Fruit fly (Drosophila melanogaster) whole organism, embryonic: ENCODE results near the gene CG10841.

ENCODE experiments used
- CG10959 ChIP-seq: fragments of 200-800 bp; sonication (Bioruptor generic); IDR thresholded peaks from 2 replicates; pipeline ENCODE4 v1.3.6; 2022; ENCODE audit warnings: missing biosample characterization, missing genetic modification characterization
- CG11085 ChIP-seq: fragments of 200-800 bp; sonication (Bioruptor generic); IDR thresholded peaks from 2 replicates; pipeline ENCODE4 v1.3.6; 2022; ENCODE audit warnings: missing biosample characterization, missing genetic modification characterization
- CG11093 ChIP-seq: fragments of 200-800 bp; sonication (Bioruptor generic); IDR thresholded peaks from 3 replicates; pipeline ENCODE4 v1.3.6; 2022; ENCODE audit warnings: missing biosample characterization, missing genetic modification characterization
- CG12155 ChIP-seq: fragments of 200-800 bp; sonication (Bioruptor generic); optimal IDR thresholded peaks from 3 replicates; lab custom pipeline; 2016; ENCODE audit warnings: missing biosample characterization, missing genetic modification characterization
- CG12219 ChIP-seq: fragments of 200-800 bp; sonication (Bioruptor generic); optimal IDR thresholded peaks from 3 replicates; lab custom pipeline; 2018; ENCODE audit warnings: missing biosample characterization, mild to moderate bottlenecking, missing genetic modification characterization
- CG12659 ChIP-seq: fragments of 200-800 bp; sonication (Bioruptor generic); optimal IDR thresholded peaks from 3 replicates; lab custom pipeline; 2017; ENCODE audit warnings: mild to moderate bottlenecking, missing biosample characterization, missing genetic modification reagents, missing genetic modification characterization
- CG13296 ChIP-seq: fragments of 200-800 bp; sonication (Bioruptor generic); optimal IDR thresholded peaks from 3 replicates; lab custom pipeline; 2018; ENCODE audit warnings: missing biosample characterization, mild to moderate bottlenecking, missing genetic modification characterization
- CG13775 ChIP-seq: fragments of 200-800 bp; sonication (Bioruptor generic); optimal IDR thresholded peaks from 3 replicates; lab custom pipeline; 2017; ENCODE audit warnings: missing biosample characterization, mild to moderate bottlenecking, missing genetic modification characterization
- CG15073 ChIP-seq: fragments of 200-800 bp; sonication (Bioruptor generic); optimal IDR thresholded peaks from 2 replicates; lab custom pipeline; 2016; ENCODE audit warnings: missing biosample characterization, missing genetic modification characterization
- CG15479 ChIP-seq: fragments of 200-800 bp; sonication (Bioruptor generic); optimal IDR thresholded peaks from 3 replicates; lab custom pipeline; 2019; ENCODE audit warnings: missing biosample characterization, mild to moderate bottlenecking, missing genetic modification characterization, moderate library complexity
- CG15601 ChIP-seq: fragments of 200-800 bp; sonication (Bioruptor generic); optimal IDR thresholded peaks from 3 replicates; lab custom pipeline; 2019; ENCODE audit warnings: missing biosample characterization, mild to moderate bottlenecking, missing genetic modification characterization, moderate library complexity
- CG17612 ChIP-seq: fragments of 200-800 bp; sonication (Bioruptor generic); IDR thresholded peaks from 2 replicates; pipeline ENCODE4 v1.3.6; 2022; ENCODE audit warnings: missing biosample characterization, missing genetic modification characterization
- CG18619 ChIP-seq: fragments of 200-800 bp; sonication (Bioruptor generic); optimal IDR thresholded peaks from 3 replicates; lab custom pipeline; 2017; ENCODE audit warnings: missing biosample characterization, mild to moderate bottlenecking, missing genetic modification characterization
- CG2129 ChIP-seq: fragments of 200-800 bp; sonication (Bioruptor generic); IDR thresholded peaks from 2 replicates; pipeline ENCODE4 v1.3.6; 2022; ENCODE audit warnings: missing biosample characterization, missing genetic modification characterization; ENCODE audit not compliant: partially characterized antibody
- CG2712 ChIP-seq: fragments of 200-800 bp; optimal IDR thresholded peaks from 3 replicates; lab custom pipeline; 2019; ENCODE audit warnings: missing biosample characterization, mild to moderate bottlenecking, missing genetic modification characterization, moderate library complexity
- CG4730 ChIP-seq: fragments of 200-800 bp; sonication (Bioruptor generic); IDR thresholded peaks from 2 replicates; pipeline ENCODE4 v1.3.6; 2022; ENCODE audit warnings: missing biosample characterization, missing genetic modification characterization
- CG6654 ChIP-seq: fragments of 200-800 bp; sonication (Bioruptor generic); optimal IDR thresholded peaks from 2 replicates; lab custom pipeline; 2017; ENCODE audit warnings: missing biosample characterization, mild to moderate bottlenecking, missing genetic modification characterization
- CG7372 ChIP-seq: fragments of 200-800 bp; sonication (Bioruptor generic); IDR thresholded peaks from 2 replicates; pipeline ENCODE4 v1.3.6; 2022; ENCODE audit warnings: missing biosample characterization, missing genetic modification characterization
- CG7928 ChIP-seq: fragments of 200-800 bp; sonication (Bioruptor generic); optimal IDR thresholded peaks from 2 replicates; lab custom pipeline; 2017; ENCODE audit warnings: missing biosample characterization, mild to moderate bottlenecking, missing genetic modification characterization
- CG9215 ChIP-seq: fragments of 200-800 bp; sonication (Bioruptor generic); IDR thresholded peaks from 2 replicates; pipeline ENCODE4 v1.3.6; 2022; ENCODE audit warnings: missing biosample characterization, missing genetic modification characterization
- D19B ChIP-seq: fragments of 200-800 bp; sonication (Bioruptor generic); optimal IDR thresholded peaks from 2 replicates; lab custom pipeline; 2017; ENCODE audit warnings: missing biosample characterization, mild to moderate bottlenecking, missing genetic modification characterization
- Dip2 ChIP-seq: fragments of 200-800 bp; sonication (Bioruptor generic); IDR thresholded peaks from 2 replicates; pipeline ENCODE4 v1.3.6; 2022; ENCODE audit warnings: missing biosample characterization, missing genetic modification characterization
- Eip74EF ChIP-seq, 2 experiments: fragments of 200-800 bp in 1 of 2; fragments of >200 bp in 1 of 2; sonication (Bioruptor generic) in 1 of 2; optimal IDR thresholded peaks; 2 replicates each; lab custom pipeline; 2017 to 2019; ENCODE audit warnings: missing biosample characterization in 2 of 2, missing genetic modification characterization in 2 of 2, mild to moderate bottlenecking in 1 of 2, moderate library complexity in 1 of 2
- HHEX ChIP-seq: fragments of 200-800 bp; sonication (Bioruptor generic); optimal IDR thresholded peaks from 3 replicates; lab custom pipeline; 2017; ENCODE audit warnings: missing biosample characterization, mild to moderate bottlenecking, missing genetic modification characterization, missing genetic modification reagents
- Hand ChIP-seq: fragments of 200-800 bp; sonication (Bioruptor generic); optimal IDR thresholded peaks from 2 replicates; lab custom pipeline; 2017; ENCODE audit warnings: mild to moderate bottlenecking, missing biosample characterization, missing genetic modification reagents, missing genetic modification characterization
- Hmx ChIP-seq: fragments of 200-800 bp; sonication (Bioruptor generic); optimal IDR thresholded peaks from 2 replicates; lab custom pipeline; 2016; ENCODE audit warnings: missing biosample characterization, missing genetic modification characterization
- Jarid2 ChIP-seq: fragments of 200-800 bp; sonication (Bioruptor generic); optimal IDR thresholded peaks from 3 replicates; lab custom pipeline; 2017; ENCODE audit warnings: mild to moderate bottlenecking, missing biosample characterization, missing genetic modification reagents, missing genetic modification characterization
- Nf-YB ChIP-seq: fragments of 200-800 bp; sonication (Bioruptor generic); optimal IDR thresholded peaks from 3 replicates; lab custom pipeline; 2019; ENCODE audit warnings: missing biosample characterization, mild to moderate bottlenecking, missing genetic modification characterization, moderate library complexity
- Optix ChIP-seq: fragments of 200-800 bp; sonication (Bioruptor generic); IDR thresholded peaks from 3 replicates; pipeline ENCODE4 v1.3.6; 2022; ENCODE audit warnings: missing biosample characterization, missing genetic modification characterization
- Ssrp ChIP-seq: fragments of 200-800 bp; sonication (Bioruptor generic); optimal IDR thresholded peaks from 2 replicates; lab custom pipeline; 2018; ENCODE audit warnings: missing biosample characterization, mild to moderate bottlenecking, missing genetic modification characterization, moderate library complexity
- Stat92E ChIP-seq, 3 experiments: fragments of >200 bp in 2 of 3; fragments of 200-800 bp in 1 of 3; sonication (Bioruptor generic) in 1 of 3; optimal IDR thresholded peaks; 2 replicates each; lab custom pipeline; 2017 to 2019; ENCODE audit warnings: missing biosample characterization in 3 of 3, missing genetic modification characterization in 3 of 3, mild to moderate bottlenecking in 1 of 3, moderate library complexity in 1 of 3
- ac ChIP-seq: fragments of 200-800 bp; sonication (Bioruptor generic); optimal IDR thresholded peaks from 3 replicates; lab custom pipeline; 2017; ENCODE audit warnings: missing biosample characterization, mild to moderate bottlenecking, missing genetic modification characterization
- cas ChIP-seq: fragments of 200-800 bp; sonication (Bioruptor generic); IDR thresholded peaks from 2 replicates; pipeline ENCODE4 v1.3.6; 2022; ENCODE audit warnings: missing biosample characterization, missing genetic modification characterization
- caup ChIP-seq: fragments of 200-800 bp; sonication (Bioruptor generic); optimal IDR thresholded peaks from 3 replicates; lab custom pipeline; 2017; ENCODE audit warnings: missing biosample characterization, mild to moderate bottlenecking, missing genetic modification characterization, moderate library complexity; ENCODE audit not compliant: severe bottlenecking
- ftz-f1 ChIP-seq: fragments of 200-800 bp; sonication (Bioruptor generic); optimal IDR thresholded peaks from 2 replicates; lab custom pipeline; 2016; ENCODE audit warnings: missing biosample characterization, missing genetic modification characterization
- gce ChIP-seq: fragments of 200-800 bp; sonication (Bioruptor generic); IDR thresholded peaks from 3 replicates; pipeline ENCODE4 v1.3.6; 2022; ENCODE audit warnings: missing biosample characterization, missing genetic modification characterization
- grn ChIP-seq: fragments of 200-800 bp; sonication (Bioruptor generic); optimal IDR thresholded peaks from 3 replicates; lab custom pipeline; 2017; ENCODE audit warnings: missing biosample characterization, missing genetic modification characterization
- inv ChIP-seq: fragments of 200-800 bp; sonication (Bioruptor generic); IDR thresholded peaks from 2 replicates; pipeline ENCODE4 v1.3.6; 2022; ENCODE audit warnings: missing biosample characterization, missing genetic modification characterization; ENCODE audit not compliant: partially characterized antibody
- luna ChIP-seq: fragments of 200-800 bp; sonication (Bioruptor generic); optimal IDR thresholded peaks from 2 replicates; lab custom pipeline; 2016; ENCODE audit warnings: missing biosample characterization, missing genetic modification characterization
- nmo ChIP-seq: fragments of 200-800 bp; sonication (Bioruptor generic); optimal IDR thresholded peaks from 2 replicates; lab custom pipeline; 2018; ENCODE audit warnings: missing biosample characterization, mild to moderate bottlenecking, missing genetic modification characterization, moderate library complexity
- pros ChIP-seq: fragments of 200-800 bp; sonication (Bioruptor generic); optimal IDR thresholded peaks from 3 replicates; lab custom pipeline; 2019; ENCODE audit warnings: missing biosample characterization, mild to moderate bottlenecking, missing genetic modification characterization, moderate library complexity
- ranshi ChIP-seq: fragments of 200-800 bp; sonication (Bioruptor generic); IDR thresholded peaks from 2 replicates; pipeline ENCODE4 v1.3.6; 2022; ENCODE audit warnings: missing biosample characterization, missing genetic modification characterization
- ro ChIP-seq: fragments of 200-800 bp; sonication (Bioruptor generic); IDR thresholded peaks from 2 replicates; pipeline ENCODE4 v1.3.6; 2022; ENCODE audit warnings: missing biosample characterization, missing genetic modification characterization
- sens-2 ChIP-seq: fragments of 200-800 bp; sonication (Bioruptor generic); IDR thresholded peaks from 2 replicates; pipeline ENCODE4 v1.3.6; 2022; ENCODE audit warnings: missing biosample characterization, missing genetic modification characterization
- seq ChIP-seq: fragments of 200-800 bp; sonication (Bioruptor generic); IDR thresholded peaks from 2 replicates; pipeline ENCODE4 v1.3.6; 2022; ENCODE audit warnings: missing biosample characterization, missing genetic modification characterization
- sima ChIP-seq: fragments of 200-800 bp; sonication (Bioruptor generic); optimal IDR thresholded peaks from 2 replicates; lab custom pipeline; 2016; ENCODE audit warnings: missing biosample characterization, missing genetic modification characterization
- ttk ChIP-seq: fragments of 200-800 bp; sonication (Bioruptor generic); IDR thresholded peaks from 2 replicates; pipeline ENCODE4 v2.1.2; 2022; ENCODE audit warnings: missing biosample characterization, missing genetic modification characterization
- tx ChIP-seq: fragments of 200-800 bp; sonication (Bioruptor generic); optimal IDR thresholded peaks from 2 replicates; lab custom pipeline; 2016; ENCODE audit warnings: missing biosample characterization, missing genetic modification characterization
- wek ChIP-seq: fragments of 200-800 bp; sonication (Bioruptor generic); optimal IDR thresholded peaks from 3 replicates; lab custom pipeline; 2018; ENCODE audit warnings: missing biosample characterization, mild to moderate bottlenecking, missing genetic modification characterization, moderate library complexity

The CG10841 gene

DNA sequence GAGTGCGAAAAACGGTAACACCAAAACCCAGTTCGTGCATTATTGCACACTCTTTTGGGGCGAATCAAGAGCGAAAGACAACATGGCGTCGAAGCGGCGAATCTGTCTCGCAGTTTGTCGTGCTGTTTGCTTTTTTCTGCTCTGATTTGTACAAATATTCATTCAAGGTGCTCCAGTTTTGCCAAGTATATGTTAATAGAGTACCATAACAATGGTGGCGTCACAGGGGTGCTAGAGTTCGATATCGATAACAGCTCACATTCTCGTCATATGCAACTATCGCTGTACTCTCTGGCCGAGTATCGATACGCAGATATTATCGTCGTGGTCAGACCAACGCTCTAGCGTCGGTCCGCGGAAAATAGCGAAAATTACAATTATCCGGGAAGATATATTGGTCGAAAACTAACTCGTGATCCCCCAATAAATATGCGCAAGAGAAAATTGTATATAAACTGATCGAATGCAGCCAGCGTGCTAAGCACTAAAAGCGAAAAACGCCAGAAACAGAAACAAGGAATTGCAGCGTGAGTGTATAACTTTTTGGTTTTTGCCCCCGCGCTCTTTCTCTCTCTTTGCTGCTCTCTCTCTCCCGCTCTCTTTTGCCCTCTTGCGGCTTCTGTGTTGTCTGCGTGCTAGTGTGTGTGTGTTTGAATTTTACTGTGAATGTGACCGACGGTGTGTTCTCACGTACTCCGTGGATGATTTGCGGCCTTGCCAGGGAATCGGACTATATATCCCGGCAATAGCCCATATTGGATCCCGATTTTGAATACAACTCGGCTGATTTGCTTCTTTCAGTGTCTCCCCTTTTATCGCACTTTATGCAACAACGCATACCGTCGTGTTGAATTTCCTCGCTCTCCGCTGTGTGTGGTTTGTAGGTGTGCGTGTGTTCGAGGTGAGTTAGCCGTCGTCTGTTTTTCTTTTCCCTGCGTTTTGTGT lies 52.2 kb downstream of the CG10841 start, which contains the start of gene flfl (continued):
- TF ChIP-seq Dip2 (GFP tag; lab: Robert Waterston, UW) (no peak), CG12155 (GFP tag; lab: Kevin White, UChicago) (peak; percentile 18), CG12659 (GFP tag; lab: Kevin White, UChicago) (peak; percentile 83), CG15479 (no peak), ttk (GFP tag; lab: Robert Waterston, UW) (no peak), inv (no peak), CG2712 (tag; lab: Kevin White, UChicago) (peak; percentile 30), tx (GFP tag; lab: Kevin White, UChicago) (no peak), HHEX (GFP tag; lab: Kevin White, UChicago) (peak; percentile 3), ro (no peak), CG13296 (no peak), ftz-f1 (GFP tag; lab: Kevin White, UChicago) (peak; percentile 23), seq (GFP tag; lab: Robert Waterston, UW) (no peak), Ssrp (tag; lab: Kevin White, UChicago) (no peak), CG15601 (tag; lab: Kevin White, UChicago) (no peak), Eip74EF (GFP tag; optimal IDR thresholded peaks at IDR 0.05; lab: Kevin White, UChicago) (no peak), CG7372 (GFP tag; lab: Robert Waterston, UW) (no peak), luna (no peak), CG18619 (peak; percentile 23), CG12219 (GFP tag; lab: Kevin White, UChicago) (peak; percentile 24), ac (no peak), sens-2 (GFP tag; lab: Robert Waterston, UW) (no peak), CG15073 (GFP tag; lab: Kevin White, UChicago) (no peak), Hand (GFP tag; lab: Kevin White, UChicago) (peak; percentile 48), CG9215 (GFP tag; lab: Robert Waterston, UW) (no peak), nmo (peak; percentile 51), CG4730 (GFP tag; lab: Robert Waterston, UW) (no peak), caup (GFP tag; lab: Kevin White, UChicago) (no peak), CG6654 (no peak), sima (GFP tag; lab: Kevin White, UChicago) (no peak), Optix (GFP tag; lab: Robert Waterston, UW) (no peak), CG2129 (GFP tag; lab: Robert Waterston, UW) (no peak), ranshi (GFP tag; lab: Robert Waterston, UW) (no peak), CG13775 (GFP tag; lab: Kevin White, UChicago) (no peak), CG7928 (GFP tag; lab: Kevin White, UChicago) (peak; percentile 37), CG11093 (GFP tag; lab: Robert Waterston, UW) (no peak), Jarid2 (peak; percentile 31), Stat92E (GFP tag; optimal IDR thresholded peaks at IDR 0.05; lab: Kevin White, UChicago) (no peak), CG11085 (GFP tag; lab: Robert Waterston, UW) (no peak), cas (GFP tag; lab: Robert Waterston, UW) (no peak), D19B (GFP tag; lab: Kevin White, UChicago) (no peak), Hmx (GFP tag; lab: Kevin White, UChicago) (no peak), grn (no peak), Nf-YB (no peak), CG17612 (GFP tag; lab: Robert Waterston, UW) (no peak), gce (no peak), CG10959 (GFP tag; lab: Robert Waterston, UW) (no peak), wek (no peak), pros (GFP tag; lab: Kevin White, UChicago) (no peak)
